Worm (Caenorhabditis elegans): ENCODE measurements around the gene sid-5.

ce11 chrX:6916150-6916549 lies 11.6 kb downstream of the sid-5 start:
- TF ChIP-seq M03D4.4 (tag; optimal IDR thresholded peaks at IDR 0.05) (no peak), lin-13 (tag; optimal IDR thresholded peaks at IDR 0.05) (no peak), lin-32 (GFP tag; optimal IDR thresholded peaks at IDR 0.05) (no peak), hlh-1 (tag; optimal IDR thresholded peaks at IDR 0.05) (no peak), ces-1 (GFP tag; optimal IDR thresholded peaks at IDR 0.05) (no peak), tbx-8 (GFP tag; optimal IDR thresholded peaks at IDR 0.05) (no peak)

All from whole organism, mixed stage, embryonic.